Worm (Caenorhabditis elegans) whole organism, L1 larva: ENCODE results near the gene B0524.2.

Source experiments
- efl-1 ChIP-seq, 4 experiments: fragments of 150-350 bp; optimal IDR thresholded peaks in 3 of 4; peaks in 1 of 4; 1 replicate in 1 of 4; 2 replicates in 3 of 4; lab custom pipeline; 2014; ENCODE audit warnings: missing biosample characterization in 2 of 4, missing genetic modification characterization in 2 of 4, missing genetic modification reagents in 2 of 4
- lin-35 ChIP-seq, 2 experiments: fragments of 150-350 bp; optimal IDR thresholded peaks; 2 replicates each; lab custom pipeline; 2014; ENCODE audit warnings: missing biosample characterization in 2 of 2, missing genetic modification characterization in 2 of 2, missing genetic modification reagents in 2 of 2
- lir-3 ChIP-seq: sonication (generic microtip); optimal IDR thresholded peaks from 2 replicates; lab custom pipeline; 2016; ENCODE audit warnings: mild to moderate bottlenecking, missing genetic modification characterization, moderate library complexity, missing compliant biosample characterization; ENCODE audit not compliant: poor library complexity
- lsy-2 ChIP-seq, 2 experiments: fragments of 150-350 bp; optimal IDR thresholded peaks; 2 replicates each; lab custom pipeline; 2014; ENCODE audit warnings: missing biosample characterization in 2 of 2, missing genetic modification characterization in 2 of 2
- nhr-12 ChIP-seq: sonication (generic microtip); optimal IDR thresholded peaks from 2 replicates; lab custom pipeline; 2017; ENCODE audit warnings: missing biosample characterization, missing genetic modification characterization
- nhr-28 ChIP-seq: fragments of 150-350 bp; optimal IDR thresholded peaks from 2 replicates; lab custom pipeline; 2014; ENCODE audit warnings: missing biosample characterization, missing genetic modification characterization
- nhr-77 ChIP-seq: fragments of 150-350 bp; optimal IDR thresholded peaks from 2 replicates; lab custom pipeline; 2014; ENCODE audit warnings: missing biosample characterization, missing genetic modification characterization

ce11 chrIII:1922081-1922480 is 28.2 kb downstream of the B0524.2 start:
- no peak for TF ChIP-seq nhr-12 (tag; lab: Kevin White, UChicago)
- no peak for TF ChIP-seq efl-1 (optimal IDR thresholded peaks at IDR 0.05; lab: Kevin White, UChicago)
- TF ChIP-seq efl-1 (GFP tag; optimal IDR thresholded peaks at IDR 0.05 in 1 of 2; lab: Kevin White, UChicago): peak in 1 of 2 experiments; percentile 75
- no peak for TF ChIP-seq lin-35 (GFP tag; optimal IDR thresholded peaks at IDR 0.05; lab: Kevin White, UChicago)
- TF ChIP-seq nhr-77 (tag; lab: Kevin White, UChicago): no peak
- TF ChIP-seq nhr-28 (tag; lab: Kevin White, UChicago): no peak
- no peak for TF ChIP-seq lir-3 (tag; lab: Kevin White, UChicago)
- no peak for TF ChIP-seq lsy-2 (tag; optimal IDR thresholded peaks at IDR 0.05; lab: Kevin White, UChicago)
